Fruit fly (Drosophila melanogaster) whole organism, wandering third instar larva: ENCODE measurements around the gene Larp7.

Experiments
- Dfd ChIP-seq: fragments of >200 bp; optimal IDR thresholded peaks from 2 replicates; lab custom pipeline; 2017; ENCODE audit warnings: missing biosample characterization, missing genetic modification characterization
- OdsH ChIP-seq: fragments of 200-800 bp; sonication (Bioruptor generic); optimal IDR thresholded peaks from 2 replicates; lab custom pipeline; 2016; ENCODE audit warnings: missing biosample characterization, mild to moderate bottlenecking, missing genetic modification characterization
- Rel ChIP-seq, 2 experiments: fragments of 200-800 bp; sonication (Bioruptor generic) in 1 of 2; optimal IDR thresholded peaks; 2 replicates in 1 of 2; 3 replicates in 1 of 2; lab custom pipeline; 2016 to 2019; ENCODE audit warnings: mild to moderate bottlenecking in 2 of 2, missing biosample characterization in 2 of 2, missing genetic modification characterization in 2 of 2, moderate library complexity in 1 of 2
- br ChIP-seq: fragments of 200-800 bp; sonication (Bioruptor generic); optimal IDR thresholded peaks from 2 replicates; lab custom pipeline; 2016; ENCODE audit warnings: missing biosample characterization, missing genetic modification characterization
- lola ChIP-seq: fragments of >200 bp; optimal IDR thresholded peaks from 2 replicates; lab custom pipeline; 2017; ENCODE audit warnings: missing biosample characterization, missing genetic modification characterization
- tai ChIP-seq: sonication (Bioruptor generic); optimal IDR thresholded peaks from 2 replicates; lab custom pipeline; 2016; ENCODE audit warnings: missing biosample characterization, missing genetic modification characterization

DNA sequence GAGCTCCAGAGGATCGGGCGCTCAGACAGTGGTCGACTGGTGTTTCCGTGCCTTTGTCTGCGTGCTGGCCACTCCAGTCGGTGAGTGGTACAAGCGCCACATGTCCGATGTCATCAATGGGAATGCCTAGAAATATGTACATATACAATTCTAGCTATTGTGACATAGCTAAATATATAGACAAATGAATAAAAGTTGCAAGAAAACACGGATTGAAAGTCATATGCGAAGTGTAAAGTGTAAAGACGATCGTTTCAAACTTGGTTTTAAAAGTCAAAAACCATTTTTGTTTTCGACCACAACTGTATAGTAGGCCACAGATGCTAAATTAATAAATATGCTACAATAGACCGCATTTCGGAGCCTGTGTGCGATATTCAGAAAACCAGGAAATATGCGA lies 28.1 kb upstream of the Larp7 start, which contains the start of gene CG15368:
- TF ChIP-seq OdsH (GFP tag; lab: Kevin White, UChicago) (no peak), Rel (GFP tag; optimal IDR thresholded peaks at IDR 0.05; lab: Kevin White, UChicago) (no peak), Rel (tag; optimal IDR thresholded peaks at IDR 0.05; lab: Kevin White, UChicago) (no peak), lola (no peak), br (no peak), Dfd (GFP tag; lab: Kevin White, UChicago) (no peak), tai (GFP tag; lab: Kevin White, UChicago) (no peak)
